Worm (Caenorhabditis elegans) whole organism, L2 larva: ENCODE results near the gene pas-2.

ENCODE experiments used
- F13H6.1 ChIP-seq: sonication (generic microtip); optimal IDR thresholded peaks from 2 replicates; lab custom pipeline; 2016; ENCODE audit warnings: missing genetic modification characterization, missing compliant biosample characterization
- alr-1 ChIP-seq: fragments of 150-350 bp; optimal IDR thresholded peaks from 2 replicates; lab custom pipeline; 2014; ENCODE audit warnings: missing biosample characterization, missing genetic modification characterization
- ceh-82 ChIP-seq: fragments of 150-350 bp; optimal IDR thresholded peaks from 2 replicates; lab custom pipeline; 2014; ENCODE audit warnings: missing biosample characterization, missing genetic modification characterization
- fos-1 ChIP-seq: fragments of 150-350 bp; optimal IDR thresholded peaks from 2 replicates; lab custom pipeline; 2014; ENCODE audit warnings: missing biosample characterization, missing genetic modification characterization
- lin-39 ChIP-seq: fragments of 150-350 bp; optimal IDR thresholded peaks from 2 replicates; lab custom pipeline; 2014; ENCODE audit warnings: missing biosample characterization, missing genetic modification reagents, missing genetic modification characterization
- nhr-23 ChIP-seq: fragments of 150-350 bp; optimal IDR thresholded peaks from 2 replicates; lab custom pipeline; 2014; ENCODE audit warnings: missing biosample characterization, missing genetic modification reagents, missing genetic modification characterization
- nhr-237 ChIP-seq: fragments of 150-350 bp; optimal IDR thresholded peaks from 2 replicates; lab custom pipeline; 2014; ENCODE audit warnings: missing biosample characterization, missing genetic modification characterization
- nhr-25 ChIP-seq: fragments of 150-350 bp; sonication (generic microtip); optimal IDR thresholded peaks from 3 replicates; lab custom pipeline; 2014; ENCODE audit warnings: missing biosample characterization, missing genetic modification characterization
- skn-1 ChIP-seq: sonication (generic microtip); optimal IDR thresholded peaks from 2 replicates; lab custom pipeline; 2017; ENCODE audit warnings: missing biosample characterization, missing genetic modification characterization
- snpc-4 ChIP-seq: fragments of 150-350 bp; optimal IDR thresholded peaks from 2 replicates; lab custom pipeline; 2014; ENCODE audit warnings: missing biosample characterization, missing genetic modification characterization

- no peak for TF ChIP-seq alr-1 (tag; lab: Kevin White, UChicago)
- no peak for TF ChIP-seq lin-39
- TF ChIP-seq ceh-82 = no peak
- TF ChIP-seq nhr-237 (tag; lab: Kevin White, UChicago) = no peak
- no peak for TF ChIP-seq skn-1 (tag; lab: Kevin White, UChicago)
- no peak for TF ChIP-seq snpc-4 (tag; lab: Kevin White, UChicago)
- peak; percentile 60 for TF ChIP-seq F13H6.1 (tag; lab: Kevin White, UChicago)
- peak; percentile 23 for TF ChIP-seq fos-1
- peak; percentile 75 for TF ChIP-seq nhr-25 (tag; lab: Kevin White, UChicago)
- no peak for TF ChIP-seq nhr-23 (tag; lab: Kevin White, UChicago)
These were observed 40.7 kb upstream of the pas-2 start for ce11 chrV:10729456-10729904.
